Fruit fly (Drosophila melanogaster) whole organism, embryonic: Measurements from ENCODE around the gene Tim13.
A peak's percentile ranks its signal among the peaks of the same experiment; 100 is the strongest.

Experiments used
- Bgb ChIP-seq: fragments of 200-800 bp; sonication (Bioruptor generic); IDR thresholded peaks from 2 replicates; pipeline ENCODE4 v1.3.6; 2022; ENCODE audit warnings: missing biosample characterization, missing genetic modification characterization; ENCODE audit not compliant: partially characterized antibody
- CG10147 ChIP-seq: fragments of 200-800 bp; sonication (Bioruptor generic); optimal IDR thresholded peaks from 2 replicates; lab custom pipeline; 2019; ENCODE audit warnings: missing biosample characterization, mild to moderate bottlenecking, missing genetic modification characterization, moderate library complexity
- CG10267 ChIP-seq: fragments of 200-800 bp; sonication (Bioruptor generic); optimal IDR thresholded peaks from 2 replicates; lab custom pipeline; 2018; ENCODE audit warnings: missing biosample characterization, mild to moderate bottlenecking, missing genetic modification characterization, moderate library complexity
- CG14860 ChIP-seq: fragments of 200-800 bp; sonication (Bioruptor generic); IDR thresholded peaks from 3 replicates; pipeline ENCODE4 v1.3.6; 2022; ENCODE audit warnings: missing biosample characterization, missing genetic modification characterization; ENCODE audit not compliant: partially characterized antibody
- CG1647 ChIP-seq: fragments of 200-800 bp; sonication (Bioruptor generic); optimal IDR thresholded peaks from 3 replicates; lab custom pipeline; 2016; ENCODE audit warnings: missing biosample characterization, missing genetic modification characterization
- CG16813 ChIP-seq: fragments of 200-800 bp; sonication (Bioruptor generic); IDR thresholded peaks from 3 replicates; pipeline ENCODE4 v1.3.6; 2022; ENCODE audit warnings: missing biosample characterization, missing genetic modification characterization; ENCODE audit not compliant: partially characterized antibody
- CG17359 ChIP-seq: fragments of 200-800 bp; sonication (Bioruptor generic); optimal IDR thresholded peaks from 3 replicates; lab custom pipeline; 2018; ENCODE audit warnings: missing biosample characterization, mild to moderate bottlenecking, missing genetic modification characterization, moderate library complexity
- CG2875 ChIP-seq: fragments of 200-800 bp; sonication (Bioruptor generic); optimal IDR thresholded peaks from 2 replicates; lab custom pipeline; 2017; ENCODE audit warnings: missing biosample characterization, mild to moderate bottlenecking, missing genetic modification characterization, missing genetic modification reagents
- CG3281 ChIP-seq: fragments of 200-800 bp; sonication (Bioruptor generic); optimal IDR thresholded peaks from 3 replicates; lab custom pipeline; 2017; ENCODE audit warnings: missing biosample characterization, mild to moderate bottlenecking, missing genetic modification characterization
- CG33213 ChIP-seq: fragments of 200-800 bp; sonication (Bioruptor generic); optimal IDR thresholded peaks from 3 replicates; lab custom pipeline; 2016; ENCODE audit warnings: missing biosample characterization, missing genetic modification characterization
- CG42726 ChIP-seq: fragments of 200-800 bp; sonication (Bioruptor generic); IDR thresholded peaks from 2 replicates; pipeline ENCODE4 v1.3.6; 2022; ENCODE audit warnings: missing biosample characterization, missing genetic modification characterization; ENCODE audit not compliant: partially characterized antibody
- CG4404 ChIP-seq: fragments of 200-800 bp; sonication (Bioruptor generic); IDR thresholded peaks from 2 replicates; pipeline ENCODE4 v1.3.6; 2022; ENCODE audit warnings: missing biosample characterization, missing genetic modification characterization
- CG4617 ChIP-seq: fragments of 200-800 bp; sonication (Bioruptor generic); optimal IDR thresholded peaks from 3 replicates; lab custom pipeline; 2016; ENCODE audit warnings: missing biosample characterization, missing genetic modification characterization, borderline replicate concordance
- CG8924 ChIP-seq: fragments of 200-800 bp; optimal IDR thresholded peaks from 3 replicates; lab custom pipeline; 2019; ENCODE audit warnings: missing biosample characterization, mild to moderate bottlenecking, missing genetic modification characterization, moderate library complexity
- CrebB ChIP-seq: fragments of 200-800 bp; sonication (Bioruptor generic); optimal IDR thresholded peaks from 3 replicates; lab custom pipeline; 2018; ENCODE audit warnings: missing biosample characterization, mild to moderate bottlenecking, missing genetic modification characterization
- Doc3 ChIP-seq: fragments of 200-800 bp; sonication (Bioruptor generic); IDR thresholded peaks from 3 replicates; pipeline ENCODE4 v1.3.6; 2022; ENCODE audit warnings: missing biosample characterization, missing genetic modification characterization; ENCODE audit not compliant: partially characterized antibody
- E2f2 ChIP-seq: fragments of 200-800 bp; sonication (Bioruptor generic); IDR thresholded peaks from 2 replicates; pipeline ENCODE4 v1.3.6; 2022; ENCODE audit warnings: missing biosample characterization, missing genetic modification characterization
- Gsc ChIP-seq: fragments of 200-800 bp; sonication (Bioruptor generic); IDR thresholded peaks from 2 replicates; pipeline ENCODE4 v1.3.6; 2022; ENCODE audit warnings: missing biosample characterization, missing genetic modification characterization
- HLH4C ChIP-seq: fragments of 200-800 bp; sonication (Bioruptor generic); IDR thresholded peaks from 3 replicates; pipeline ENCODE4 v1.3.6; 2022; ENCODE audit warnings: missing biosample characterization, missing genetic modification characterization; ENCODE audit not compliant: partially characterized antibody
- HmgZ ChIP-seq: fragments of 200-800 bp; sonication (Bioruptor generic); optimal IDR thresholded peaks from 2 replicates; lab custom pipeline; 2018; ENCODE audit warnings: missing biosample characterization, mild to moderate bottlenecking, missing genetic modification characterization
- Hr39 ChIP-seq: fragments of >200 bp; optimal IDR thresholded peaks from 2 replicates; lab custom pipeline; 2017
- MBD-R2 ChIP-seq: fragments of 200-800 bp; sonication (Bioruptor generic); IDR thresholded peaks from 2 replicates; pipeline ENCODE4 v1.3.6; 2022; ENCODE audit warnings: missing biosample characterization, missing genetic modification characterization
- MESR4 ChIP-seq: fragments of 200-800 bp; sonication (Bioruptor generic); optimal IDR thresholded peaks from 2 replicates; lab custom pipeline; 2018; ENCODE audit warnings: missing biosample characterization, mild to moderate bottlenecking, missing genetic modification characterization, moderate library complexity
- Myb ChIP-seq: fragments of 200-800 bp; sonication (Bioruptor generic); optimal IDR thresholded peaks from 2 replicates; lab custom pipeline; 2016; ENCODE audit warnings: missing biosample characterization, missing genetic modification characterization
- Sin3A ChIP-seq: fragments of >200 bp; optimal IDR thresholded peaks from 2 replicates; lab custom pipeline; 2018
- Sry-δ ChIP-seq: fragments of 200-800 bp; sonication (Bioruptor generic); optimal IDR thresholded peaks from 2 replicates; lab custom pipeline; 2016; ENCODE audit warnings: missing biosample characterization, missing genetic modification characterization
- YL-1 ChIP-seq: fragments of 200-800 bp; sonication (Bioruptor generic); optimal IDR thresholded peaks from 3 replicates; lab custom pipeline; 2017; ENCODE audit warnings: missing biosample characterization, mild to moderate bottlenecking, missing genetic modification characterization
- aop ChIP-seq: fragments of 200-800 bp; sonication (Bioruptor generic); IDR thresholded peaks from 2 replicates; pipeline ENCODE4 v1.3.6; 2022; ENCODE audit warnings: missing biosample characterization, missing genetic modification characterization
- bbx ChIP-seq: fragments of 200-800 bp; sonication (Bioruptor generic); IDR thresholded peaks from 2 replicates; pipeline ENCODE4 v1.3.6; 2022; ENCODE audit warnings: missing biosample characterization, missing genetic modification characterization; ENCODE audit not compliant: partially characterized antibody
- bigmax ChIP-seq: fragments of 200-800 bp; sonication (Bioruptor generic); optimal IDR thresholded peaks from 2 replicates; lab custom pipeline; 2018; ENCODE audit warnings: missing biosample characterization, mild to moderate bottlenecking, missing genetic modification characterization
- chif ChIP-seq, 2 experiments: fragments of 200-800 bp; sonication (Bioruptor generic); optimal IDR thresholded peaks; 3 replicates each; lab custom pipeline; 2016; ENCODE audit warnings: missing biosample characterization in 2 of 2, missing genetic modification characterization in 2 of 2
- corto ChIP-seq: fragments of 200-800 bp; sonication (Bioruptor generic); optimal IDR thresholded peaks from 2 replicates; lab custom pipeline; 2016; ENCODE audit warnings: missing biosample characterization, mild to moderate bottlenecking, missing genetic modification characterization, moderate library complexity
- crc ChIP-seq: fragments of 200-800 bp; sonication (Bioruptor generic); optimal IDR thresholded peaks from 2 replicates; lab custom pipeline; 2016; ENCODE audit warnings: missing biosample characterization, missing genetic modification characterization
- da ChIP-seq: fragments of 200-800 bp; sonication (Bioruptor generic); optimal IDR thresholded peaks from 2 replicates; lab custom pipeline; 2016; ENCODE audit warnings: missing biosample characterization, missing genetic modification characterization
- dati ChIP-seq: fragments of 200-800 bp; sonication (Bioruptor generic); IDR thresholded peaks from 2 replicates; pipeline ENCODE4 v1.3.6; 2022; ENCODE audit warnings: missing biosample characterization, missing genetic modification characterization
- dmrt11E ChIP-seq: fragments of 200-800 bp; sonication (Bioruptor generic); optimal IDR thresholded peaks from 3 replicates; lab custom pipeline; 2018; ENCODE audit warnings: missing biosample characterization, mild to moderate bottlenecking, missing genetic modification characterization, moderate library complexity
- gro ChIP-seq: fragments of 200-800 bp; sonication (Bioruptor generic); optimal IDR thresholded peaks from 2 replicates; lab custom pipeline; 2016; ENCODE audit warnings: missing biosample characterization, missing genetic modification characterization
- ham ChIP-seq: fragments of 200-800 bp; sonication (Bioruptor generic); IDR thresholded peaks from 2 replicates; pipeline ENCODE4 v1.3.6; 2022; ENCODE audit warnings: missing biosample characterization, missing genetic modification characterization
- her ChIP-seq: fragments of 200-800 bp; sonication (Bioruptor generic); optimal IDR thresholded peaks from 2 replicates; lab custom pipeline; 2016; ENCODE audit warnings: missing biosample characterization, missing genetic modification characterization
- lbe ChIP-seq: fragments of 200-800 bp; sonication (Bioruptor generic); optimal IDR thresholded peaks from 2 replicates; lab custom pipeline; 2016; ENCODE audit warnings: missing biosample characterization, mild to moderate bottlenecking, missing genetic modification characterization
- pho ChIP-seq: fragments of 200-800 bp; sonication (Bioruptor generic); optimal IDR thresholded peaks from 2 replicates; lab custom pipeline; 2016; ENCODE audit warnings: missing biosample characterization, missing genetic modification characterization
- pita ChIP-seq: fragments of 200-800 bp; sonication (Bioruptor generic); optimal IDR thresholded peaks from 2 replicates; lab custom pipeline; 2017; ENCODE audit warnings: missing biosample characterization, mild to moderate bottlenecking, missing genetic modification characterization
- pnt ChIP-seq: fragments of 200-800 bp; sonication (Bioruptor generic); optimal IDR thresholded peaks from 3 replicates; lab custom pipeline; 2016; ENCODE audit warnings: missing biosample characterization, missing genetic modification characterization
- psq ChIP-seq: fragments of 200-800 bp; sonication (Bioruptor generic); optimal IDR thresholded peaks from 2 replicates; lab custom pipeline; 2017; ENCODE audit warnings: missing biosample characterization, missing genetic modification characterization
- pzg ChIP-seq: fragments of 200-800 bp; sonication (Bioruptor generic); optimal IDR thresholded peaks from 3 replicates; lab custom pipeline; 2018; ENCODE audit warnings: missing biosample characterization, mild to moderate bottlenecking, missing genetic modification characterization, moderate library complexity
- run ChIP-seq: fragments of 200-800 bp; sonication (Bioruptor generic); optimal IDR thresholded peaks from 3 replicates; lab custom pipeline; 2018; ENCODE audit warnings: missing biosample characterization, mild to moderate bottlenecking, missing genetic modification characterization
- scrt ChIP-seq: fragments of 200-800 bp; sonication (Bioruptor generic); optimal IDR thresholded peaks from 2 replicates; lab custom pipeline; 2018; ENCODE audit warnings: missing biosample characterization, mild to moderate bottlenecking, missing genetic modification characterization, moderate library complexity
- sens ChIP-seq: fragments of 200-800 bp; sonication (Bioruptor generic); peaks from one replicate; lab custom pipeline; 2016; ENCODE audit warnings: missing biosample characterization, missing genetic modification characterization
- tll ChIP-seq, 2 experiments: fragments of 200-800 bp in 1 of 2; fragments of >200 bp in 1 of 2; sonication (Bioruptor generic) in 1 of 2; optimal IDR thresholded peaks; 2 replicates each; lab custom pipeline; 2017 to 2019; ENCODE audit warnings: missing biosample characterization in 2 of 2, missing genetic modification characterization in 2 of 2, mild to moderate bottlenecking in 1 of 2, moderate library complexity in 1 of 2
- unc-4 ChIP-seq: fragments of 200-800 bp; sonication (Bioruptor generic); IDR thresholded peaks from 2 replicates; pipeline ENCODE4 v1.3.6; 2022; ENCODE audit warnings: missing biosample characterization, missing genetic modification characterization; ENCODE audit not compliant: partially characterized antibody
- zen ChIP-seq: fragments of 200-800 bp; sonication (Bioruptor generic); optimal IDR thresholded peaks from 3 replicates; lab custom pipeline; 2018; ENCODE audit warnings: missing biosample characterization, mild to moderate bottlenecking, missing genetic modification characterization, moderate library complexity

Gene Tim13

dm6 chr3L:11789773-11790172 is 15.5 kb upstream of the Tim13 start, which contains the start of gene Pi3K68D (continued):
- TF ChIP-seq E2f2 (GFP tag; lab: Robert Waterston, UW) (peak; percentile 80), run (tag; lab: Kevin White, UChicago) (no peak), lbe (GFP tag; lab: Kevin White, UChicago) (peak; percentile 39), unc-4 (peak; percentile 92), CG8924 (tag; lab: Kevin White, UChicago) (peak; percentile 27), CG2875 (GFP tag; lab: Kevin White, UChicago) (no peak), CG14860 (GFP tag; lab: Robert Waterston, UW) (peak; percentile 83), dati (GFP tag; lab: Robert Waterston, UW) (no peak), HmgZ (tag; lab: Kevin White, UChicago) (peak; percentile 80), bigmax (peak; percentile 19), CG3281 (GFP tag; lab: Kevin White, UChicago) (no peak), tll (GFP tag; optimal IDR thresholded peaks at IDR 0.05; lab: Kevin White, UChicago) (no peak), Hr39 (lab: Kevin White, UChicago) (no peak), da (GFP tag; lab: Kevin White, UChicago) (no peak), MBD-R2 (peak; percentile 63), Doc3 (peak; percentile 84), CG33213 (GFP tag; lab: Kevin White, UChicago) (peak; percentile 31), Bgb (GFP tag; lab: Robert Waterston, UW) (peak; percentile 97), CG17359 (tag; lab: Kevin White, UChicago) (no peak), sens (GFP tag; lab: Kevin White, UChicago) (peak; percentile 70), pho (GFP tag; lab: Kevin White, UChicago) (peak; percentile 16), CG16813 (peak; percentile 94), Sin3A (lab: Kevin White, UChicago) (peak; percentile 12), CG10147 (GFP tag; lab: Kevin White, UChicago) (peak; percentile 1), pnt (GFP tag; lab: Kevin White, UChicago) (no peak), pzg (GFP tag; lab: Kevin White, UChicago) (peak; percentile 96), Sry-δ (GFP tag; lab: Kevin White, UChicago) (peak; percentile 99), zen (tag; lab: Kevin White, UChicago) (peak; percentile 33), bbx (GFP tag; lab: Robert Waterston, UW) (peak; percentile 96), chif (GFP tag; optimal IDR thresholded peaks at IDR 0.05; lab: Kevin White, UChicago) (peak in 1 of 2 experiments; percentile 9), dmrt11E (tag; lab: Kevin White, UChicago) (no peak), CG4404 (GFP tag; lab: Robert Waterston, UW) (no peak), CG4617 (peak; percentile 92), her (GFP tag; lab: Kevin White, UChicago) (peak; percentile 21), YL-1 (GFP tag; lab: Kevin White, UChicago) (peak; percentile 39), ham (GFP tag; lab: Robert Waterston, UW) (no peak), psq (GFP tag; lab: Kevin White, UChicago) (peak; percentile 97), Myb (GFP tag; lab: Kevin White, UChicago) (peak; percentile 100), pita (GFP tag; lab: Kevin White, UChicago) (peak; percentile 81), CrebB (peak; percentile 10), aop (GFP tag; lab: Robert Waterston, UW) (no peak), CG42726 (peak; percentile 97), Gsc (GFP tag; lab: Robert Waterston, UW) (no peak), corto (GFP tag; lab: Kevin White, UChicago) (no peak), crc (GFP tag; lab: Kevin White, UChicago) (peak; percentile 15), HLH4C (GFP tag; lab: Robert Waterston, UW) (peak; percentile 88), CG1647 (GFP tag; lab: Kevin White, UChicago) (peak; percentile 13), scrt (GFP tag; lab: Kevin White, UChicago) (peak; percentile 96), CG10267 (peak; percentile 59), gro (GFP tag; lab: Kevin White, UChicago) (peak; percentile 69), MESR4 (peak; percentile 69)
